Worm (Caenorhabditis elegans): ENCODE results near the gene nlp-70.

The nlp-70 gene

DNA sequence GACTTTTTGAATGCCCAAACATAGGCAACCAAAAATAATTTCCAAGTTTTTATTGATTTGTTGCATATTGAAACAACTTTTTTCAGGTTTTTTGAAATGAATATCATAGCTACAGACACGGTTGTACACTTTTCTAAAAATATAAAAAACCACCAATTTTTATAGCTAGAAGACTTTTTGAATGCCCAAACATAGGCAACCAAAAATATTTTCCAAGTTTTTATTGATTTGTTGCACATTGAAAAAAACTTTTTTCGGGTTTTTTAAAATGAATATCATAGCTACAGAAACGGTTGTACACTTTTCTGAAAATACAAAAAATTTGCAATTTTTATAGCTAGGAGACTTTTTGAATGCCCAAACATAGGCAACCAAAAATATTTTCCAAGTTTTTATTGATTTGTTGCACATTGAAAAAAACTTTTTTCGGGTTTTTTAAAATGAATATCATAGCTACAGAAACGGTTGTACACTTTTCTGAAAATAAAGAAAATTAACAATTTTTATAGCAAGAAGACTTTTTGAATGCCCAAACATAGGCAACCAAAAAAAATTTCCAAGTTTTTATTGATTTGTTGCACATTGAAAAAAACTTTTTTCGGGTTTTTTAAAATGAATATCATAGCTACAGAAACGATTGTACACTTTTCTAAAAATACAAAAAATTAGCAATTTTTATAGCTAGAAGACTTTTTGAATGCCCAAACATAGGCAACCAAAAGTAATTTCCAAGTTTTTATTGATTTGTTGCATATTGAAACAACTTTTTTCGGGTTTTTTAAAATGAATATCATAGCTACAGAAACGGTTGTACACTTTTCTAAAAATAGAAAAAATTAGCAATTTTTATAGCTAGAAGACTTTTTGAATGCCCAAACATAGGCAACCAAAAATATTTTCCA is 7.4 kb downstream of the nlp-70 start:
- TF ChIP-seq mdl-1 (tag; optimal IDR thresholded peaks at IDR 0.05), result peak in 1 of 2 experiments; percentile 52
- TF ChIP-seq R02D3.7 (tag; optimal IDR thresholded peaks at IDR 0.05), result peak; percentile 51

DNA sequence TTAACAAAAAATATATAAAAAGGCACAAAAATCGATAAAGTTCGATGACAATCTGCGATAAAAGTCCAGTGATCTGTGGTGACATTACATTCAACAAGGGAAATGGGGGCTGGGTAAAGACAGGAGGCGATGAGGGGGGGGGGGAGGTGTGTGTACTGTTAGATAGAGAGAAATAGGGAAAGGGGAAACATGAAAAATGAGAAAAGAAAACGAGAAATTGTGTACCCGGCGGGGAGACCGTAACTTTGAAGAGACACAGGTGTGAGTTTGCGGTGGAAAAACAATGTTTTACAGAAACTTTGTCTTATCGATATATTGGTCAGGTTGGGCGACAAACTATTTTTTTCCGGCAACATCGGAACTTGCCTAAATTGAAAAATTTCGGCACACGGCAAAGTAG is 12.4 kb downstream of the nlp-70 start:
- TF ChIP-seq gmeb-1 (tag; optimal IDR thresholded peaks at IDR 0.05) (peak; percentile 36), ceh-82 (tag; optimal IDR thresholded peaks at IDR 0.05) (no peak)

DNA sequence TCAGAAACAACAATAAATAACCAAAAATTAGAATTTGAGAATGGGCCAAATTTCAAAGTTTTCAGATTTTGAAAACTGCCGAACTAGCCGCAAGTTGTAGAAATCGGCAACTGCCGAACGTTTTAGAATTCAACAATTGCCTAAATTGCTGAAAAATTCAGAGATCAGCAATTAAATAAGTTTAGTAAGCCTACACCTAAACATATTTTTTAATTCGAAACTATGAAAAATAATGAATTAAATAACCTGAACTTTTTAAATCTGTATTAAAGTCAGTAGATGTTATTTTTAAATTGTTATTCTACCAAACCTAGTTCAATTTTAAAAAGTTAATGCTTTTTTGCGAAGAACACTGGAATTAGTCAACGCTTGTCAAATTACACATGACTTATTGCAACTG is 14.0 kb downstream of the nlp-70 start, which contains the start of gene nhr-204:
Gene nhr-204, minus strand, starts transcription at position 101 of the 400 bp plus-strand sequence.
- TF ChIP-seq nhr-237 (tag; optimal IDR thresholded peaks at IDR 0.05) (no peak), nhr-23 (tag; optimal IDR thresholded peaks at IDR 0.05) (no peak), alr-1 (tag; optimal IDR thresholded peaks at IDR 0.05) (no peak), dmd-4 (tag; optimal IDR thresholded peaks at IDR 0.05) (no peak), ama-1 (optimal IDR thresholded peaks at IDR 0.05) (no peak)

DNA sequence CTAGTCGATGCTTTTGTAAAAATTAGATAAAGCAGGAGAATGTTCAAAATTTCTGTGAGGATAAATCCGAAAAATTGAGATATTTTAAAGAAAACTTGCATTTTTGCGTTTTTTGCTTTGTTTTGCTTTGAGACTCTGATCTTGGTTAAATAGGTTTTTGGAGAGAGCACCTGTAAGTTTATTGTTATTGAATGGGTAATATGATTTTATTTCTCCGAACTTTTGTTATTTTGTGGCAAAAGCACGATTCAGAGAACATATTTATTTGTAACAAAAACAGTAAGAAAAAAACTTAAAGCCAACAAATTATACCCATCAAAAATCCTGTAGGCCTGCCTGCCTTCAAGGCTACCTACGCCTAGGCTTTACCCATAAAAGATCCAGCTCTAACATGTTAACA is 18.1 kb downstream of the nlp-70 start, which contains the start of gene str-121:
Gene str-121, minus strand, starts transcription at position 101 of the 400 bp plus-strand sequence.
- no peak for TF ChIP-seq aly-2 (tag; optimal IDR thresholded peaks at IDR 0.05)
- no peak for TF ChIP-seq mbf-1 (tag; optimal IDR thresholded peaks at IDR 0.05)
- TF ChIP-seq elt-1 (tag; optimal IDR thresholded peaks at IDR 0.05), result no peak
- no peak for TF ChIP-seq nhr-11 (tag; optimal IDR thresholded peaks at IDR 0.05)
- no peak for TF ChIP-seq nhr-6 (tag; optimal IDR thresholded peaks at IDR 0.05)
- no peak for TF ChIP-seq fos-1 (tag; optimal IDR thresholded peaks at IDR 0.05)
- TF ChIP-seq Y55F3AM.14 (GFP tag; optimal IDR thresholded peaks at IDR 0.05), result no peak
- no peak for TF ChIP-seq C34F6.9 (tag; optimal IDR thresholded peaks at IDR 0.05)
- no peak for TF ChIP-seq sma-3 (GFP tag; optimal IDR thresholded peaks at IDR 0.05)
- no peak for TF ChIP-seq ceh-82 (tag; optimal IDR thresholded peaks at IDR 0.05)
- no peak for TF ChIP-seq lin-13 (GFP tag; optimal IDR thresholded peaks at IDR 0.05)
- TF ChIP-seq nhr-10 (tag; optimal IDR thresholded peaks at IDR 0.05), result no peak
- TF ChIP-seq blmp-1 (tag; optimal IDR thresholded peaks at IDR 0.05; ENCODE audit: insufficient read depth), result no peak
- no peak for TF ChIP-seq egl-27 (tag; optimal IDR thresholded peaks at IDR 0.05)
- no peak for TF ChIP-seq peb-1 (tag; optimal IDR thresholded peaks at IDR 0.05)
- TF ChIP-seq unc-39 (tag; optimal IDR thresholded peaks at IDR 0.05), result no peak
- TF ChIP-seq nhr-23 (tag; optimal IDR thresholded peaks at IDR 0.05), result no peak
- no peak for TF ChIP-seq snpc-4 (tag; optimal IDR thresholded peaks at IDR 0.05)

DNA sequence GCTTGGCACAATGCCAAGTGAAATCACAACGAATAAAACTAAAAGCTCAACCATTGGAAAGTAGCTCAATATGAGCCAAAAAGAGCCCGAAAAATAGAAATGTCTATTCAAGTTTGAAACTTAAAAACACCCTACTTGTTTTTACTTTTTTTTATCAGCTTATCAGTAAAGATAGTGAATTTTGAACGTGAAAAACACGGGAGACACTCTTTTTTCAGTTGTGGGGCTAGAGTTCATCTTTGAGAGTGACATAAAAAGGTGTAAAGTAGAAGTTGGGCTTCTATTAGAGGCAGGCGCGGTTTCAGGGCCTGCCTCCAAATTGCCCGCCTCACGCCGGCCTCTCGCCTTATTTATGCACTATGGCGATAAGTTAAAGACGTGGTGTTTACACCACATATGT is 21.1 kb downstream of the nlp-70 start, which contains the start of gene oac-39:
Gene oac-39, minus strand, starts transcription at position 101 of the 400 bp plus-strand sequence.
- no peak for TF ChIP-seq R02D3.7 (tag; optimal IDR thresholded peaks at IDR 0.05)
- no peak for TF ChIP-seq snpc-4 (tag; optimal IDR thresholded peaks at IDR 0.05)
- no peak for TF ChIP-seq zag-1 (tag; optimal IDR thresholded peaks at IDR 0.05)
- TF ChIP-seq nhr-77 (tag; optimal IDR thresholded peaks at IDR 0.05), result no peak
- no peak for TF ChIP-seq unc-62 (GFP tag; optimal IDR thresholded peaks at IDR 0.05)
- TF ChIP-seq sma-3 (GFP tag; optimal IDR thresholded peaks at IDR 0.05), result no peak
- no peak for TF ChIP-seq ceh-82 (tag; optimal IDR thresholded peaks at IDR 0.05)
- no peak for TF ChIP-seq nhr-237 (tag; optimal IDR thresholded peaks at IDR 0.05)
- no peak for TF ChIP-seq elt-1 (tag; optimal IDR thresholded peaks at IDR 0.05)
- no peak for TF ChIP-seq dmd-4 (tag; optimal IDR thresholded peaks at IDR 0.05)
- no peak for TF ChIP-seq ceh-16 (tag; optimal IDR thresholded peaks at IDR 0.05)

DNA sequence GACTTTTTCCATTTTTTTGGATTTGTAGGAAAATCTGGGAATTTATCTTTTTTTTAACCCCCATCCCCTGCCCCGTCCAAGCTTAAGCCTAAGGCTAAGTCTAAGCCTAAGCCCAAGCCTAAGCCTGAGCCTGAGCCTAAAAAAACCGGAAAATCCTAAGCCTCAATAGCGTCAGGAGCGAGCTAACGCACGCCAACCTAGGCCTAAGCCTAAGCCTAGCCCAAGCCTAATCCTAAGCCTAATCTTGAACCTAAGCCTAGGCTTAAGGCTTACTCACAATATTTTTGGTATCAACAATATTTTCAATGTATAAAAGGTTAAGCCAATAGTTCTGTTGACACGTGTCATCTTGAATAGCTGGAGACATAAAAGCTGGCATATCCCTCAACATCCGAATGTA is 24.1 kb downstream of the nlp-70 start:
- TF ChIP-seq ztf-1 (GFP tag; conservative IDR thresholded peaks at IDR 0.05), result no peak
- no peak for TF ChIP-seq skn-1 (tag; optimal IDR thresholded peaks at IDR 0.05)
- TF ChIP-seq Y55F3AM.14 (GFP tag; optimal IDR thresholded peaks at IDR 0.05), result no peak
- TF ChIP-seq R02D3.7 (tag; optimal IDR thresholded peaks at IDR 0.05), result no peak
- TF ChIP-seq lin-11 (tag; optimal IDR thresholded peaks at IDR 0.05), result no peak
- no peak for TF ChIP-seq sma-3 (GFP tag; optimal IDR thresholded peaks at IDR 0.05)
- no peak for TF ChIP-seq lsy-2 (tag; optimal IDR thresholded peaks at IDR 0.05)
- no peak for TF ChIP-seq mdl-1 (tag; optimal IDR thresholded peaks at IDR 0.05)

All from whole organism, L2 larva.